Fruit fly (Drosophila melanogaster) whole organism, embryonic: Measurements from ENCODE around the gene MBD-like.

Experiments used
- Antp ChIP-seq: fragments of 200-800 bp; sonication (Bioruptor generic); optimal IDR thresholded peaks from 3 replicates; lab custom pipeline; 2016; ENCODE audit warnings: missing biosample characterization, missing genetic modification characterization
- Asciz ChIP-seq: fragments of 200-800 bp; sonication (Bioruptor generic); optimal IDR thresholded peaks from 2 replicates; lab custom pipeline; 2017; ENCODE audit warnings: missing biosample characterization, mild to moderate bottlenecking, missing genetic modification characterization, missing genetic modification reagents
- B-H1 ChIP-seq: fragments of 200-800 bp; sonication (Bioruptor generic); IDR thresholded peaks from 3 replicates; pipeline ENCODE4 v1.3.6; 2022; ENCODE audit warnings: missing biosample characterization, missing genetic modification characterization
- CG10274 ChIP-seq: fragments of 200-800 bp; sonication (Bioruptor generic); optimal IDR thresholded peaks from 3 replicates; lab custom pipeline; 2017; ENCODE audit warnings: missing biosample characterization, mild to moderate bottlenecking, missing genetic modification characterization
- CG10462 ChIP-seq: fragments of 200-800 bp; sonication (Bioruptor generic); optimal IDR thresholded peaks from 2 replicates; lab custom pipeline; 2016; ENCODE audit warnings: missing biosample characterization, missing genetic modification characterization
- CG11085 ChIP-seq: fragments of 200-800 bp; sonication (Bioruptor generic); IDR thresholded peaks from 2 replicates; pipeline ENCODE4 v1.3.6; 2022; ENCODE audit warnings: missing biosample characterization, missing genetic modification characterization
- CG12104 ChIP-seq: fragments of 200-800 bp; sonication (Bioruptor generic); optimal IDR thresholded peaks from 3 replicates; lab custom pipeline; 2016; ENCODE audit warnings: missing biosample characterization, missing genetic modification characterization
- CG14667 ChIP-seq: fragments of 200-800 bp; sonication (Bioruptor generic); IDR thresholded peaks from 2 replicates; pipeline ENCODE4 v1.3.6; 2022; ENCODE audit warnings: missing biosample characterization, missing genetic modification characterization
- CG15011 ChIP-seq: fragments of 200-800 bp; sonication (Bioruptor generic); optimal IDR thresholded peaks from 3 replicates; lab custom pipeline; 2018; ENCODE audit warnings: missing biosample characterization, mild to moderate bottlenecking, missing genetic modification characterization
- CG16813 ChIP-seq: fragments of 200-800 bp; sonication (Bioruptor generic); IDR thresholded peaks from 3 replicates; pipeline ENCODE4 v1.3.6; 2022; ENCODE audit warnings: missing biosample characterization, missing genetic modification characterization; ENCODE audit not compliant: partially characterized antibody
- CG17568 ChIP-seq: fragments of 200-800 bp; sonication (Bioruptor generic); optimal IDR thresholded peaks from 2 replicates; lab custom pipeline; 2018; ENCODE audit warnings: missing biosample characterization, mild to moderate bottlenecking, missing genetic modification characterization, moderate library complexity
- CG17612 ChIP-seq: fragments of 200-800 bp; sonication (Bioruptor generic); IDR thresholded peaks from 2 replicates; pipeline ENCODE4 v1.3.6; 2022; ENCODE audit warnings: missing biosample characterization, missing genetic modification characterization
- CG17802 ChIP-seq: fragments of 200-800 bp; sonication (Bioruptor generic); optimal IDR thresholded peaks from 2 replicates; lab custom pipeline; 2018; ENCODE audit warnings: missing biosample characterization, mild to moderate bottlenecking, missing genetic modification characterization, moderate library complexity
- CG2889 ChIP-seq: fragments of 200-800 bp; sonication (Bioruptor generic); IDR thresholded peaks from 3 replicates; pipeline ENCODE4 v1.3.6; 2022; ENCODE audit warnings: missing biosample characterization, missing genetic modification characterization
- CG3065 ChIP-seq: fragments of 200-800 bp; sonication (Bioruptor generic); optimal IDR thresholded peaks from 2 replicates; lab custom pipeline; 2016; ENCODE audit warnings: missing biosample characterization, missing genetic modification characterization
- CG31388 ChIP-seq: fragments of 200-800 bp; sonication (Bioruptor generic); optimal IDR thresholded peaks from 2 replicates; lab custom pipeline; 2016; ENCODE audit warnings: missing biosample characterization, missing genetic modification characterization
- CG31441 ChIP-seq: fragments of 200-800 bp; sonication (Bioruptor generic); IDR thresholded peaks from 2 replicates; pipeline ENCODE4 v1.3.6; 2022; ENCODE audit warnings: missing biosample characterization, missing genetic modification characterization
- CG3407 ChIP-seq: fragments of 200-800 bp; sonication (Bioruptor generic); optimal IDR thresholded peaks from 2 replicates; lab custom pipeline; 2018; ENCODE audit warnings: missing biosample characterization, mild to moderate bottlenecking, missing genetic modification characterization
- CG3838 ChIP-seq: fragments of 200-800 bp; sonication (Bioruptor generic); optimal IDR thresholded peaks from 3 replicates; lab custom pipeline; 2016; ENCODE audit warnings: missing biosample characterization, missing genetic modification characterization
- CG4707 ChIP-seq: fragments of 200-800 bp; sonication (Bioruptor generic); optimal IDR thresholded peaks from 2 replicates; lab custom pipeline; 2018; ENCODE audit warnings: missing biosample characterization, mild to moderate bottlenecking, missing genetic modification characterization, moderate library complexity
- CG7556 ChIP-seq: fragments of 200-800 bp; sonication (Bioruptor generic); optimal IDR thresholded peaks from 2 replicates; lab custom pipeline; 2017; ENCODE audit warnings: missing biosample characterization, mild to moderate bottlenecking, missing genetic modification characterization
- CG7745 ChIP-seq: fragments of 200-800 bp; sonication (Bioruptor generic); optimal IDR thresholded peaks from 2 replicates; lab custom pipeline; 2018; ENCODE audit warnings: missing biosample characterization, mild to moderate bottlenecking, missing genetic modification characterization, moderate library complexity
- CG8359 ChIP-seq: fragments of 200-800 bp; sonication (Bioruptor generic); optimal IDR thresholded peaks from 2 replicates; lab custom pipeline; 2017; ENCODE audit warnings: missing biosample characterization, mild to moderate bottlenecking, missing genetic modification characterization, borderline replicate concordance
- Fer2 ChIP-seq: fragments of 200-800 bp; sonication (Bioruptor generic); optimal IDR thresholded peaks from 2 replicates; lab custom pipeline; 2018; ENCODE audit warnings: missing biosample characterization, mild to moderate bottlenecking, missing genetic modification characterization, moderate library complexity
- Hey ChIP-seq: fragments of 200-800 bp; sonication (Bioruptor generic); optimal IDR thresholded peaks from 3 replicates; lab custom pipeline; 2018; ENCODE audit warnings: missing biosample characterization, mild to moderate bottlenecking, missing genetic modification characterization
- HmgD ChIP-seq: fragments of 200-800 bp; sonication (Bioruptor generic); optimal IDR thresholded peaks from 3 replicates; lab custom pipeline; 2016; ENCODE audit warnings: missing biosample characterization, missing genetic modification characterization
- Mrtf ChIP-seq: fragments of 200-800 bp; sonication (Bioruptor generic); IDR thresholded peaks from 3 replicates; pipeline ENCODE4 v1.3.6; 2022; ENCODE audit warnings: missing biosample characterization, missing genetic modification characterization
- Nf-YC ChIP-seq: fragments of 200-800 bp; optimal IDR thresholded peaks from 3 replicates; lab custom pipeline; 2019; ENCODE audit warnings: missing biosample characterization, mild to moderate bottlenecking, missing genetic modification characterization, moderate library complexity
- Side ChIP-seq: fragments of 200-800 bp; sonication (Bioruptor generic); optimal IDR thresholded peaks from 2 replicates; lab custom pipeline; 2016; ENCODE audit warnings: missing biosample characterization, missing genetic modification characterization
- Trl ChIP-seq, 3 experiments: fragments of >200 bp in 2 of 3; fragments of 200-800 bp in 1 of 3; sonication (Bioruptor generic) in 1 of 3; optimal IDR thresholded peaks; 2 replicates in 1 of 3; 3 replicates in 2 of 3; lab custom pipeline; 2016 to 2017; ENCODE audit warnings: missing biosample characterization in 1 of 3, missing genetic modification characterization in 1 of 3
- Usf ChIP-seq: fragments of 200-800 bp; sonication (Bioruptor generic); optimal IDR thresholded peaks from 2 replicates; lab custom pipeline; 2017; ENCODE audit warnings: missing genotype, missing biosample characterization, missing genetic modification characterization
- ash1 ChIP-seq: fragments of 200-800 bp; sonication (Bioruptor generic); optimal IDR thresholded peaks from 2 replicates; lab custom pipeline; 2018; ENCODE audit warnings: missing biosample characterization, mild to moderate bottlenecking, missing genetic modification characterization
- bowl ChIP-seq: fragments of 200-800 bp; sonication (Bioruptor generic); IDR thresholded peaks from 2 replicates; pipeline ENCODE4 v1.3.6; 2022; ENCODE audit warnings: missing biosample characterization, missing genetic modification characterization
- btn ChIP-seq: fragments of 200-800 bp; sonication (Bioruptor generic); optimal IDR thresholded peaks from 2 replicates; lab custom pipeline; 2016; ENCODE audit warnings: missing biosample characterization, missing genetic modification characterization
- ci ChIP-seq: fragments of 200-800 bp; sonication (Bioruptor generic); IDR thresholded peaks from 3 replicates; pipeline ENCODE4 v1.3.6; 2022; ENCODE audit warnings: missing biosample characterization, missing genetic modification characterization
- disco-r ChIP-seq: fragments of 200-800 bp; sonication (Bioruptor generic); optimal IDR thresholded peaks from 2 replicates; lab custom pipeline; 2016; ENCODE audit warnings: missing biosample characterization, missing genetic modification characterization
- dmrt11E ChIP-seq: fragments of 200-800 bp; sonication (Bioruptor generic); optimal IDR thresholded peaks from 3 replicates; lab custom pipeline; 2018; ENCODE audit warnings: missing biosample characterization, mild to moderate bottlenecking, missing genetic modification characterization, moderate library complexity
- gsb-n ChIP-seq: fragments of 200-800 bp; sonication (Bioruptor generic); optimal IDR thresholded peaks from 3 replicates; lab custom pipeline; 2018; ENCODE audit warnings: missing biosample characterization, mild to moderate bottlenecking, missing genetic modification characterization
- ind ChIP-seq: fragments of 200-800 bp; sonication (Bioruptor generic); optimal IDR thresholded peaks from 3 replicates; lab custom pipeline; 2016; ENCODE audit warnings: missing biosample characterization, missing genetic modification characterization
- nom ChIP-seq: fragments of 200-800 bp; sonication (Bioruptor generic); optimal IDR thresholded peaks from 2 replicates; lab custom pipeline; 2017; ENCODE audit warnings: missing biosample characterization, missing genetic modification characterization, mild to moderate bottlenecking, moderate library complexity, missing genetic modification reagents
- odd ChIP-seq: fragments of 200-800 bp; sonication (Bioruptor generic); optimal IDR thresholded peaks from 2 replicates; lab custom pipeline; 2017; ENCODE audit warnings: missing biosample characterization, mild to moderate bottlenecking, missing genetic modification characterization
- peb ChIP-seq: fragments of 200-800 bp; sonication (Bioruptor generic); IDR thresholded peaks from 2 replicates; pipeline ENCODE4 v1.3.6; 2022; ENCODE audit warnings: missing biosample characterization, missing genetic modification characterization
- sc ChIP-seq, 3 experiments: fragments of >200 bp in 2 of 3; fragments of 200-800 bp in 1 of 3; sonication (Bioruptor generic) in 1 of 3; optimal IDR thresholded peaks; 2 replicates in 2 of 3; 3 replicates in 1 of 3; lab custom pipeline; 2017; ENCODE audit warnings: mild to moderate bottlenecking in 1 of 3, missing biosample characterization in 1 of 3, missing genetic modification characterization in 1 of 3, missing genetic modification reagents in 1 of 3
- schlank ChIP-seq: fragments of 200-800 bp; sonication (Bioruptor generic); optimal IDR thresholded peaks from 2 replicates; lab custom pipeline; 2018; ENCODE audit warnings: missing biosample characterization, mild to moderate bottlenecking, missing genetic modification characterization
- slou ChIP-seq: fragments of 200-800 bp; sonication (Bioruptor generic); optimal IDR thresholded peaks from 3 replicates; lab custom pipeline; 2016; ENCODE audit warnings: missing biosample characterization, missing genetic modification characterization
- tup ChIP-seq: fragments of 200-800 bp; sonication (Bioruptor generic); optimal IDR thresholded peaks from 2 replicates; lab custom pipeline; 2016; ENCODE audit warnings: missing biosample characterization, mild to moderate bottlenecking, missing genetic modification characterization, moderate library complexity
- zfh2 ChIP-seq: fragments of 200-800 bp; sonication (Bioruptor generic); optimal IDR thresholded peaks from 2 replicates; lab custom pipeline; 2016; ENCODE audit warnings: missing biosample characterization, missing genetic modification characterization

MBD-like gene

DNA sequence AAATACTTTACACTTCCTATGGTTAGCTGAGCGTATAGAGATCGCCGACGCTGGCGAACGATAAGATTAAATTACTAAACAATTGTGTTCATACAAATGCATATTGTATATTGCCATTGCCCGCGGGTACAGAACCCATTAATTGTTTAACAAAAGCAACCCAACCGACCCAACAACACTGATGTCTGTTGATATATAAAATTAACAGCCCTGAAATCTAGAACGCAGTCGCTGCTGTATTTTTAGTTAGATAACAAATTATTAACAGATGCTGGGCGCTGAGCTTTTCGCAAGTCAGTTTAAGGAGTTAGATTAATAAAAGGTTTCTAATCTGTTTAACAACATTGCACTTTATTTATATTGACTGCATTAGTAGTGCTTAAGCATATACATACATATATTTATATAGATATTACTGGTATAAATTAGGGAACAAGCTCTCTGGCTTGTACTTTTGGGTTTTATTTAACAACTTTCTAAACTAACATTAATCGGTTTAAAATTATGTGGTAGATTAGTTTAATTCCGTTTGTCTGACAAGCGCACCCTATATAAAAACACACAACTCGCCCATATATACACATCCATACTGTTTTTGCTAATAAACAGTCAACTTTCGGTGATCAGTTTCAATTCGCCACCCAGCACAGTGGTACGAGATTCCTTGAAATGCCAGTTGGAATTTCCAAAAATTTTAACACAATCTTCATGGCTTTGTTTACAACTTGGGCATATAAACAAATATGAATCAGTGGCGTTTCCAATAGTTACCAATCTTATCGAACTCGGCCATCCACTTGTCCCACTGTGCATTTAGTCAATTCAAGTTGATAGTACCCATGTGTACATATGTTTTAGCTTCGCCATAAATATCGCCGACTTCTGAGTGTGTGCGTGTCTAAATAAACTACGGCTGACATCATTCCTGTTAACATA is 31.4 kb upstream of the MBD-like start (continued):
- no peak for TF ChIP-seq CG16813 (GFP tag; lab: Robert Waterston, UW)
- peak; percentile 75; the same call in 1 of the 3 replicates for TF ChIP-seq CG2889
- TF ChIP-seq schlank (tag; lab: Kevin White, UChicago): peak; percentile 92
- peak; percentile 92 for TF ChIP-seq Side (GFP tag; lab: Kevin White, UChicago)
- TF ChIP-seq CG17612 (GFP tag; lab: Robert Waterston, UW): peak; percentile 77
- TF ChIP-seq CG3065 (GFP tag; lab: Kevin White, UChicago): peak; percentile 45
- peak; percentile 89 for TF ChIP-seq B-H1 (GFP tag; lab: Robert Waterston, UW)
- no peak for TF ChIP-seq Trl (optimal IDR thresholded peaks at IDR 0.05; lab: Kevin White, UChicago)
- peak; percentile 96 for TF ChIP-seq Trl (GFP tag; optimal IDR thresholded peaks at IDR 0.05; lab: Kevin White, UChicago)
- peak; percentile 80 for TF ChIP-seq CG7556
- TF ChIP-seq CG31388: peak; percentile 18
- TF ChIP-seq CG11085 (GFP tag; lab: Robert Waterston, UW): peak; percentile 93
- no peak for TF ChIP-seq CG31441
- TF ChIP-seq disco-r (GFP tag; lab: Kevin White, UChicago): peak; percentile 82
- TF ChIP-seq Usf (GFP tag; lab: Kevin White, UChicago): peak; percentile 3
- TF ChIP-seq sc (optimal IDR thresholded peaks at IDR 0.05; lab: Kevin White, UChicago): no peak
- TF ChIP-seq sc (GFP tag; optimal IDR thresholded peaks at IDR 0.05; lab: Kevin White, UChicago): peak; percentile 17
- peak; percentile 79 for TF ChIP-seq CG10274 (GFP tag; lab: Kevin White, UChicago)
- TF ChIP-seq Nf-YC: peak; percentile 74
- peak; percentile 88 for TF ChIP-seq ci (GFP tag; lab: Robert Waterston, UW)
- peak; percentile 68; the same call in 1 of the 2 replicates for TF ChIP-seq bowl (GFP tag; lab: Robert Waterston, UW)
- TF ChIP-seq odd (GFP tag; lab: Kevin White, UChicago): peak; percentile 73
- TF ChIP-seq CG4707 (GFP tag; lab: Kevin White, UChicago): peak; percentile 28
- peak; percentile 66 for TF ChIP-seq Hey (tag; lab: Kevin White, UChicago)
- peak; percentile 95 for TF ChIP-seq Antp (GFP tag; lab: Kevin White, UChicago)
- TF ChIP-seq CG3407 (GFP tag; lab: Kevin White, UChicago): no peak
- TF ChIP-seq tup (GFP tag; lab: Kevin White, UChicago): peak; percentile 61
- peak; percentile 64 for TF ChIP-seq CG17802 (tag; lab: Kevin White, UChicago)
- peak; percentile 30 for TF ChIP-seq CG17568 (GFP tag; lab: Kevin White, UChicago)
- TF ChIP-seq CG7745: no peak
- TF ChIP-seq Asciz: peak; percentile 83
- peak; percentile 75 for TF ChIP-seq ash1 (GFP tag; lab: Kevin White, UChicago)
- TF ChIP-seq CG3838: peak; percentile 19
- TF ChIP-seq dmrt11E (tag; lab: Kevin White, UChicago): peak; percentile 25
- TF ChIP-seq zfh2 (GFP tag; lab: Kevin White, UChicago): peak; percentile 94
- peak; percentile 76 for TF ChIP-seq CG14667 (GFP tag; lab: Robert Waterston, UW)
- peak; percentile 85 for TF ChIP-seq CG15011 (GFP tag; lab: Kevin White, UChicago)
- peak; percentile 91 for TF ChIP-seq HmgD (GFP tag; lab: Kevin White, UChicago)
- peak; percentile 5 for TF ChIP-seq CG10462
- peak; percentile 31 for TF ChIP-seq gsb-n (tag; lab: Kevin White, UChicago)
- peak; percentile 81 for TF ChIP-seq slou (GFP tag; lab: Kevin White, UChicago)
- peak; percentile 88 for TF ChIP-seq Mrtf
- TF ChIP-seq ind (GFP tag; lab: Kevin White, UChicago): peak; percentile 95
- TF ChIP-seq Fer2: peak; percentile 68
- TF ChIP-seq btn (GFP tag; lab: Kevin White, UChicago): peak; percentile 73
- no peak for TF ChIP-seq nom
- TF ChIP-seq CG12104 (GFP tag; lab: Kevin White, UChicago): peak; percentile 76
- peak; percentile 65; the same call in 1 of the 2 replicates for TF ChIP-seq peb (GFP tag; lab: Robert Waterston, UW)
- peak; percentile 58 for TF ChIP-seq CG8359 (GFP tag; lab: Kevin White, UChicago)
